Fruit fly (Drosophila melanogaster): Measurements from ENCODE around the gene CG9664.
A peak's percentile ranks its signal among the peaks of the same experiment; 100 is the strongest.

The CG9664 gene

DNA sequence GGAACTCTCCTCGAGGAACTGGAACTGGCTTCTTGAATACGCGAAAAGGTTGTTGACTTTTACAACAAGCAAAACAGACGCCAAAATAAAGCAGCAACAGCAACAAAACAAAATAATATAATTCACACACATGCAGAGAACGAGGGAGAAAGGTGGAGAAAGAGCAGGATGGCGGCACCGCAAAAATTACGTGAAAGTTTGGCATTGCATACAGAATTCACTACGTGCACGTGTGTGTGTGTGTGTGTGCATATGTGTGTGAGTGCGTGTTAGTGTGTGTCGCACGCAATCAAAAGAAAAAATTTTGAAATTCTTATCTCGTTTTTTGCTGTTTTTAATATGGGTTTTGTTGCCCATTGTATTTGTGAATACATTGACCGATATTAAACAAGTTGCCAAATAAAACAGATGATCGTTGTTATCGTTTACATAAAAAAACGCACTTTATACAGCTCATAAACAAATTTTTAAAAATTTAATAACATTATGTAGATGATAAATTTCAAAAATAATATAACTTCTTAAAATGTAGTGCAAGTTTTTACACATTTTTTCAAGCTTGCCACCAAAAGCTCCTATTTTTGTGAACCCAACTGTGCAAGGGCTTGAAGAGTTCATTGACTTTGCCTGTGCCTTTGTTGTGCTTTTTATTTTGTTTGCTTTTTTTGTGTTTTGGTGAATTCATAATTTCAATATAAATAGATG, 46.9 kb upstream of the CG9664 start (continued):
- TF ChIP-seq Blimp-1 (GFP tag; optimal IDR thresholded peaks at IDR 0.05) (peak; percentile 82), achi (GFP tag; optimal IDR thresholded peaks at IDR 0.05) (peak; percentile 57), Lpt (GFP tag; optimal IDR thresholded peaks at IDR 0.05) (no peak), Sox15 (GFP tag; optimal IDR thresholded peaks at IDR 0.05) (no peak), svp (GFP tag) (peak; percentile 86), fd85E (GFP tag; optimal IDR thresholded peaks at IDR 0.05) (no peak), CG10631 (GFP tag; optimal IDR thresholded peaks at IDR 0.05) (peak; percentile 43), CG6276 (GFP tag; optimal IDR thresholded peaks at IDR 0.05) (peak; percentile 34), OdsH (GFP tag; optimal IDR thresholded peaks at IDR 0.05) (peak; percentile 81), esn (GFP tag; optimal IDR thresholded peaks at IDR 0.05) (peak; percentile 94), CG3919 (GFP tag; optimal IDR thresholded peaks at IDR 0.05) (peak; percentile 19), Hr38 (GFP tag; optimal IDR thresholded peaks at IDR 0.05) (no peak), CG10669 (GFP tag; optimal IDR thresholded peaks at IDR 0.05) (no peak), CG9139 (GFP tag; optimal IDR thresholded peaks at IDR 0.05) (no peak), CG6792 (GFP tag; optimal IDR thresholded peaks at IDR 0.05) (peak; percentile 75), vri (GFP tag; optimal IDR thresholded peaks at IDR 0.05) (peak; percentile 98), Sox14 (GFP tag; optimal IDR thresholded peaks at IDR 0.05) (peak; percentile 71)

DNA sequence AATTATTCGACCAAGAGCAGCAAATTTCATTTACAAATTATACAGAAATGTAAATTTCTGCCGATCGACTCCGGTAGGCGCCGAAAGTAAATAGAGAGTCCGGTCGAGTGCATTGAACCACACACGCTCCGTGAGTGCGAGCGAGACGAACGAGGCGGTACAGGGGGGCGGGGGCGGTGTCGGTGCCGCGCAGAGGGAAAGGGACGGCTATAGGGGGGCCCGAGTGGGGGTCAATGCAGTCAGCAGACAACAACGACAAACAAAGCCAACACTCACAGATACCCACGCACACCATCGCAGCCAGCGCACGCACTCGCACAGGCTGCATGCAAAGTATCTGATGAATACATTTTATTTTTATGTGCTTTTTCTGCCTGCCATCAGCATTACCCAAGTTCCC, 44.9 kb upstream of the CG9664 start:
- TF ChIP-seq fkh (GFP tag; optimal IDR thresholded peaks at IDR 0.05) (peak; percentile 87), Sox14 (GFP tag; optimal IDR thresholded peaks at IDR 0.05) (peak; percentile 57), Hr39 (GFP tag; optimal IDR thresholded peaks at IDR 0.05) (no peak), CG9139 (GFP tag; optimal IDR thresholded peaks at IDR 0.05) (no peak), salr (GFP tag; optimal IDR thresholded peaks at IDR 0.05) (no peak), CG34406 (GFP tag; optimal IDR thresholded peaks at IDR 0.05) (no peak), svp (GFP tag) (peak; percentile 96), ss (GFP tag; optimal IDR thresholded peaks at IDR 0.05) (peak in 1 of 2 experiments; percentile 84), CG3919 (GFP tag; optimal IDR thresholded peaks at IDR 0.05) (no peak), CG6808 (GFP tag; optimal IDR thresholded peaks at IDR 0.05) (peak; percentile 9), CG16779 (tag; optimal IDR thresholded peaks at IDR 0.05) (no peak), cyc (GFP tag; optimal IDR thresholded peaks at IDR 0.05) (no peak), dsx (GFP tag; optimal IDR thresholded peaks at IDR 0.05; ENCODE audit: poor library complexity, severe bottlenecking) (peak; percentile 77), Gug (GFP tag; IDR thresholded peaks at IDR 0.05) (peak; percentile 37; the same call in 1 of the 2 replicates), CG6854 (GFP tag; optimal IDR thresholded peaks at IDR 0.05) (peak; percentile 26), CG15336 (GFP tag; IDR thresholded peaks at IDR 0.05) (0 out of 2 replicates have a peak, but pooled peaks have one; percentile 7), CG6163 (GFP tag; IDR thresholded peaks at IDR 0.05) (peak; percentile 50; the same call in 2 of the 3 replicates), CG32006 (GFP tag; optimal IDR thresholded peaks at IDR 0.05) (no peak), CG8632 (GFP tag; optimal IDR thresholded peaks at IDR 0.05) (no peak), eg (GFP tag; IDR thresholded peaks at IDR 0.05) (peak; percentile 42; the same call in 1 of the 3 replicates), esn (GFP tag; optimal IDR thresholded peaks at IDR 0.05) (no peak), Lpt (GFP tag; optimal IDR thresholded peaks at IDR 0.05) (peak; percentile 49), Blimp-1 (GFP tag; optimal IDR thresholded peaks at IDR 0.05) (peak; percentile 56), CG8119 (GFP tag; IDR thresholded peaks at IDR 0.05) (no peak)

DNA sequence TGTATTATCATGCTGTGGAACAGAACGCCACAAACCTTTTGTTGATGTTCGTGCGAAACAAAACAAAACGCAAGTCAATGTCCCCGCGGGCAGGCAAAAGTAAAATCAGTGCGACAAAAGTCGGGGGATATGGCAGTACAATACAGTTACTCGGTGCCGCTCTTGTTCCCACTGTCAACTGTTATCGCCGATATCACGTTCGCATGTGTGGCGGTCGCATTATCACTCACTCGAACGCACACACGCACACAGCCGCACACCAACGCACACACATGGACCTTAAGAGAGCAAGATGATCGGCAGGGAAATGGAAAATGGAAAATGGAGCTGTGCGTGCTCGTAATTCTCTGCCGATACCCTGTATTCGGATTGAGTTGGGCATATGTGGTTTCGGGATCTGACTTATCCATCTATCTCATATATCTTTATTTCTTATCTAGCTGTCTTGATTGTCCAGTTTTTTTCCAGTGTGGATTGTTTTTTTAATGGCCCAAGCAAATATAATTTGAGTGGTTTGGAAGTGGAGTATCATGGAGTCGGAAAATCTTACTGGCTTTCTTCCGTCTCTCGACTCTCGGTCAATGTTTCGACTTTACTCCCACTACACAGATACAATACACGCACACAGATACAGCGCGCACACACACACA, 44.2 kb upstream of the CG9664 start:
- TF ChIP-seq vri (GFP tag; optimal IDR thresholded peaks at IDR 0.05) (peak; percentile 57), CG8119 (GFP tag; IDR thresholded peaks at IDR 0.05) (peak; percentile 91), CG32006 (GFP tag; optimal IDR thresholded peaks at IDR 0.05) (peak; percentile 91), CG11294 (GFP tag; IDR thresholded peaks at IDR 0.05) (peak; percentile 68), Hr39 (GFP tag; optimal IDR thresholded peaks at IDR 0.05) (peak; percentile 85), ss (GFP tag; optimal IDR thresholded peaks at IDR 0.05) (peak; percentile 54 to 71), Eip75B (GFP tag; optimal IDR thresholded peaks at IDR 0.05) (peak; percentile 86), achi (GFP tag; optimal IDR thresholded peaks at IDR 0.05) (peak; percentile 84), CG8319 (GFP tag; optimal IDR thresholded peaks at IDR 0.05) (peak; percentile 67), dac (GFP tag; optimal IDR thresholded peaks at IDR 0.05) (peak; percentile 70), pdm3 (GFP tag; optimal IDR thresholded peaks at IDR 0.05) (peak; percentile 89), CG3919 (GFP tag; optimal IDR thresholded peaks at IDR 0.05) (peak; percentile 88), Hr4 (GFP tag; optimal IDR thresholded peaks at IDR 0.05) (peak; percentile 94), CG3032 (tag; optimal IDR thresholded peaks at IDR 0.05) (peak; percentile 72), CG6808 (GFP tag; optimal IDR thresholded peaks at IDR 0.05) (peak; percentile 70), CG8632 (GFP tag; optimal IDR thresholded peaks at IDR 0.05) (peak; percentile 48), Lpt (GFP tag; optimal IDR thresholded peaks at IDR 0.05) (peak; percentile 89), Gug (GFP tag; IDR thresholded peaks at IDR 0.05) (peak; percentile 93), salr (GFP tag; optimal IDR thresholded peaks at IDR 0.05) (peak; percentile 66 to 79), fd85E (GFP tag; optimal IDR thresholded peaks at IDR 0.05) (peak; percentile 19), CG6276 (GFP tag; optimal IDR thresholded peaks at IDR 0.05) (peak; percentile 91), OdsH (GFP tag; optimal IDR thresholded peaks at IDR 0.05) (peak; percentile 91), Eip93F (GFP tag; optimal IDR thresholded peaks at IDR 0.05) (peak; percentile 81), Blimp-1 (GFP tag; optimal IDR thresholded peaks at IDR 0.05) (no peak), fkh (GFP tag; optimal IDR thresholded peaks at IDR 0.05) (no peak)

Data from whole organism, prepupa.